Worm (Caenorhabditis elegans) whole organism, L4 larva: ENCODE results near the gene K06A9.1.

ENCODE experiments used
- F49E8.2 ChIP-seq: sonication (generic microtip); optimal IDR thresholded peaks from 2 replicates; lab custom pipeline; 2016; ENCODE audit warnings: missing compliant biosample characterization, mild to moderate bottlenecking, missing genetic modification characterization, borderline replicate concordance
- fos-1 ChIP-seq: fragments of 150-350 bp; optimal IDR thresholded peaks from 2 replicates; lab custom pipeline; 2014; ENCODE audit warnings: missing biosample characterization, missing genetic modification characterization
- gei-8 ChIP-seq: fragments of 200-800 bp; sonication (Bioruptor generic); optimal IDR thresholded peaks from 2 replicates; lab custom pipeline; 2018; ENCODE audit warnings: mild to moderate bottlenecking, missing genetic modification characterization, missing compliant biosample characterization
- mes-2 ChIP-seq: sonication (generic microtip); optimal IDR thresholded peaks from 2 replicates; lab custom pipeline; 2016; ENCODE audit warnings: missing genotype, mild to moderate bottlenecking, missing genetic modification characterization, missing compliant biosample characterization; ENCODE audit not compliant: poor library complexity, severe bottlenecking
- nhr-11 ChIP-seq: fragments of 150-350 bp; optimal IDR thresholded peaks from 2 replicates; lab custom pipeline; 2014; ENCODE audit warnings: missing biosample characterization, missing genetic modification characterization
- tag-97 ChIP-seq: fragments of 200-800 bp; sonication (Bioruptor generic); IDR thresholded peaks from 2 replicates; pipeline ENCODE4 v1.3.6; 2022; ENCODE audit warnings: missing genetic modification characterization, missing compliant biosample characterization
- unc-62 ChIP-seq, 3 experiments: fragments of 150-350 bp in 1 of 3; sonication (generic microtip); optimal IDR thresholded peaks in 2 of 3; peaks in 1 of 3; 1 replicate in 1 of 3; 2 replicates in 2 of 3; lab custom pipeline; 2014 to 2017; ENCODE audit warnings: missing biosample characterization in 3 of 3, missing genetic modification characterization in 3 of 3, missing genetic modification reagents in 3 of 3, missing genotype in 1 of 3
- zag-1 ChIP-seq: fragments of 150-350 bp; optimal IDR thresholded peaks from 2 replicates; lab custom pipeline; 2014; ENCODE audit warnings: missing biosample characterization, missing genetic modification characterization

DNA sequence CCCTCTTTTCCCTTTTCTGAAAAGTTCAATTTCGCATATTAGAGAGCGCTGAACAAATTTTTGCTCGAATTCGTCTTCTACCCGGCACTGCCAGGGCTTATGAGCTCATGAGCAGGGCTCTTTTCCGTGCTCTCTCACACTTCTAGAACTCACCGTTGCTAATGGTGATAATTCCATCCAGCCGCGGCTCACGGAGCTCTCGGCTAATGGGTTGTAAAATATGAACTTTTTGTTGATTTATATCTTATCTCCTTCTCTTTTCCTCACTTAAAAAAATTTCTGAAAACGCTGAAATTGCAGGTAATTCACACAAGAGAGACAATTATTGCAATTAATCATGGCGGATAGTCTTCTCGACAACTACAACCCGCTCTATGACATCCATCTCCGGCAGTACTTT, 57.3 kb downstream of the K06A9.1 start, which contains the start of gene H11E01.3:
- TF ChIP-seq zag-1 (tag; lab: Kevin White, UChicago): no peak
- no peak for TF ChIP-seq F49E8.2 (tag; lab: Kevin White, UChicago)
- no peak for TF ChIP-seq tag-97 (GFP tag; lab: Robert Waterston, UW)
- no peak for TF ChIP-seq unc-62 (GFP tag; optimal IDR thresholded peaks at IDR 0.05 in 1 of 2; lab: Kevin White, UChicago)
- TF ChIP-seq unc-62 (tag; optimal IDR thresholded peaks at IDR 0.05; lab: Kevin White, UChicago): no peak
- no peak for TF ChIP-seq gei-8 (GFP tag; lab: Kevin White, UChicago)
- no peak for TF ChIP-seq mes-2
- TF ChIP-seq fos-1 (tag; lab: Kevin White, UChicago): no peak
- no peak for TF ChIP-seq nhr-11 (tag; lab: Kevin White, UChicago)
